Fruit fly (Drosophila melanogaster) whole organism, embryonic: ENCODE data around the gene CG10337.
A peak's percentile ranks its signal among the peaks of the same experiment; 100 is the strongest.

Source experiments
- CG10565 ChIP-seq: fragments of 200-800 bp; sonication (Bioruptor generic); optimal IDR thresholded peaks from 3 replicates; lab custom pipeline; 2016; ENCODE audit warnings: missing biosample characterization, mild to moderate bottlenecking, missing genetic modification characterization
- CG10979 ChIP-seq: fragments of 200-800 bp; sonication (Bioruptor generic); optimal IDR thresholded peaks from 2 replicates; lab custom pipeline; 2018; ENCODE audit warnings: missing biosample characterization, mild to moderate bottlenecking, missing genetic modification characterization, moderate library complexity
- CG12769 ChIP-seq: fragments of 200-800 bp; sonication (Bioruptor generic); optimal IDR thresholded peaks from 2 replicates; lab custom pipeline; 2019; ENCODE audit warnings: missing biosample characterization, mild to moderate bottlenecking, missing genetic modification characterization, moderate library complexity
- CG15514 ChIP-seq: fragments of 200-800 bp; sonication (Bioruptor generic); optimal IDR thresholded peaks from 3 replicates; lab custom pipeline; 2017; ENCODE audit warnings: missing biosample characterization, missing genetic modification characterization, mild to moderate bottlenecking, moderate library complexity, missing genetic modification reagents
- CG31441 ChIP-seq: fragments of 200-800 bp; sonication (Bioruptor generic); IDR thresholded peaks from 2 replicates; pipeline ENCODE4 v1.3.6; 2022; ENCODE audit warnings: missing biosample characterization, missing genetic modification characterization
- CG6689 ChIP-seq: fragments of 200-800 bp; sonication (Bioruptor generic); IDR thresholded peaks from 2 replicates; pipeline ENCODE4 v1.3.6; 2022; ENCODE audit warnings: missing biosample characterization, missing genetic modification characterization
- CG8290 ChIP-seq, 3 experiments: fragments of 200-800 bp; sonication (Bioruptor generic); optimal IDR thresholded peaks; 2 replicates each; lab custom pipeline; 2016 to 2019; ENCODE audit warnings: missing biosample characterization in 3 of 3, missing genetic modification characterization in 3 of 3, mild to moderate bottlenecking in 2 of 3, moderate library complexity in 1 of 3
- CG8359 ChIP-seq: fragments of 200-800 bp; sonication (Bioruptor generic); optimal IDR thresholded peaks from 2 replicates; lab custom pipeline; 2017; ENCODE audit warnings: missing biosample characterization, mild to moderate bottlenecking, missing genetic modification characterization, borderline replicate concordance
- CG8478 ChIP-seq: fragments of >200 bp; optimal IDR thresholded peaks from 2 replicates; lab custom pipeline; 2018
- CG9797 ChIP-seq: fragments of 200-800 bp; sonication (Bioruptor generic); optimal IDR thresholded peaks from 3 replicates; lab custom pipeline; 2018; ENCODE audit warnings: missing biosample characterization, mild to moderate bottlenecking, missing genetic modification characterization
- CG9876 ChIP-seq: fragments of 200-800 bp; sonication (Bioruptor generic); optimal IDR thresholded peaks from 2 replicates; lab custom pipeline; 2016; ENCODE audit warnings: missing biosample characterization, missing genetic modification characterization
- Eip74EF ChIP-seq, 2 experiments: fragments of 200-800 bp in 1 of 2; fragments of >200 bp in 1 of 2; sonication (Bioruptor generic) in 1 of 2; optimal IDR thresholded peaks; 2 replicates each; lab custom pipeline; 2017 to 2019; ENCODE audit warnings: missing biosample characterization in 2 of 2, missing genetic modification characterization in 2 of 2, mild to moderate bottlenecking in 1 of 2, moderate library complexity in 1 of 2
- H15 ChIP-seq: fragments of 200-800 bp; sonication (Bioruptor generic); IDR thresholded peaks from 3 replicates; pipeline ENCODE4 v1.3.6; 2022; ENCODE audit warnings: missing biosample characterization, missing genetic modification characterization
- HmgZ ChIP-seq: fragments of 200-800 bp; sonication (Bioruptor generic); optimal IDR thresholded peaks from 2 replicates; lab custom pipeline; 2018; ENCODE audit warnings: missing biosample characterization, mild to moderate bottlenecking, missing genetic modification characterization
- Hr39 ChIP-seq: fragments of >200 bp; optimal IDR thresholded peaks from 2 replicates; lab custom pipeline; 2017
- Jarid2 ChIP-seq: fragments of 200-800 bp; sonication (Bioruptor generic); optimal IDR thresholded peaks from 3 replicates; lab custom pipeline; 2017; ENCODE audit warnings: mild to moderate bottlenecking, missing biosample characterization, missing genetic modification reagents, missing genetic modification characterization
- Lim3 ChIP-seq: fragments of 200-800 bp; sonication (Bioruptor generic); IDR thresholded peaks from 2 replicates; pipeline ENCODE4 v1.3.6; 2022; ENCODE audit warnings: missing biosample characterization, missing genetic modification characterization
- Max ChIP-seq: fragments of 200-800 bp; sonication (Bioruptor generic); optimal IDR thresholded peaks from 2 replicates; lab custom pipeline; 2016; ENCODE audit warnings: missing biosample characterization, mild to moderate bottlenecking, missing genetic modification characterization
- Nf-YA ChIP-seq: fragments of 200-800 bp; sonication (Bioruptor generic); IDR thresholded peaks from 2 replicates; pipeline ENCODE4 v1.3.6; 2022; ENCODE audit warnings: missing biosample characterization, missing genetic modification characterization
- Oli ChIP-seq: fragments of 200-800 bp; sonication (Bioruptor generic); optimal IDR thresholded peaks from 2 replicates; lab custom pipeline; 2018; ENCODE audit warnings: missing biosample characterization, mild to moderate bottlenecking, missing genetic modification characterization, moderate library complexity
- PHDP ChIP-seq: fragments of 200-800 bp; sonication (Bioruptor generic); optimal IDR thresholded peaks from 3 replicates; lab custom pipeline; 2018; ENCODE audit warnings: missing biosample characterization, mild to moderate bottlenecking, missing genetic modification characterization, moderate library complexity
- Scr ChIP-seq: fragments of 200-800 bp; sonication (Bioruptor generic); IDR thresholded peaks from 2 replicates; pipeline ENCODE4 v1.3.6; 2022; ENCODE audit warnings: missing biosample characterization, missing genetic modification characterization; ENCODE audit not compliant: partially characterized antibody
- Sry-β ChIP-seq: fragments of 200-800 bp; sonication (Bioruptor generic); optimal IDR thresholded peaks from 2 replicates; lab custom pipeline; 2018; ENCODE audit warnings: missing biosample characterization, mild to moderate bottlenecking, missing genetic modification characterization, moderate library complexity
- amos ChIP-seq: fragments of 200-800 bp; sonication (Bioruptor generic); IDR thresholded peaks from 2 replicates; pipeline ENCODE4 v1.3.6; 2022; ENCODE audit warnings: missing biosample characterization, missing genetic modification characterization; ENCODE audit not compliant: partially characterized antibody
- aop ChIP-seq: fragments of 200-800 bp; sonication (Bioruptor generic); IDR thresholded peaks from 2 replicates; pipeline ENCODE4 v1.3.6; 2022; ENCODE audit warnings: missing biosample characterization, missing genetic modification characterization
- ara ChIP-seq: fragments of 200-800 bp; sonication (Bioruptor generic); IDR thresholded peaks from 2 replicates; pipeline ENCODE4 v1.3.6; 2022; ENCODE audit warnings: missing biosample characterization, missing genetic modification characterization
- ase ChIP-seq: fragments of 200-800 bp; sonication (Bioruptor generic); IDR thresholded peaks from 3 replicates; pipeline ENCODE4 v1.3.6; 2022; ENCODE audit warnings: missing biosample characterization, missing genetic modification characterization
- bab2 ChIP-seq: fragments of 200-800 bp; sonication (Bioruptor generic); optimal IDR thresholded peaks from 2 replicates; lab custom pipeline; 2016; ENCODE audit warnings: missing biosample characterization, missing genetic modification characterization
- bbx ChIP-seq: fragments of 200-800 bp; sonication (Bioruptor generic); IDR thresholded peaks from 2 replicates; pipeline ENCODE4 v1.3.6; 2022; ENCODE audit warnings: missing biosample characterization, missing genetic modification characterization; ENCODE audit not compliant: partially characterized antibody
- dati ChIP-seq: fragments of 200-800 bp; sonication (Bioruptor generic); IDR thresholded peaks from 2 replicates; pipeline ENCODE4 v1.3.6; 2022; ENCODE audit warnings: missing biosample characterization, missing genetic modification characterization
- fd3F ChIP-seq: fragments of 200-800 bp; sonication (Bioruptor generic); optimal IDR thresholded peaks from 2 replicates; lab custom pipeline; 2018; ENCODE audit warnings: missing biosample characterization, mild to moderate bottlenecking, missing genetic modification characterization, moderate library complexity
- ftz-f1 ChIP-seq: fragments of 200-800 bp; sonication (Bioruptor generic); optimal IDR thresholded peaks from 2 replicates; lab custom pipeline; 2016; ENCODE audit warnings: missing biosample characterization, missing genetic modification characterization
- lbe ChIP-seq: fragments of 200-800 bp; sonication (Bioruptor generic); optimal IDR thresholded peaks from 2 replicates; lab custom pipeline; 2016; ENCODE audit warnings: missing biosample characterization, mild to moderate bottlenecking, missing genetic modification characterization
- lilli ChIP-seq: fragments of 200-800 bp; sonication (Bioruptor generic); optimal IDR thresholded peaks from 3 replicates; lab custom pipeline; 2016; ENCODE audit warnings: missing biosample characterization, missing genetic modification characterization
- mirr ChIP-seq: fragments of 200-800 bp; sonication (Bioruptor generic); optimal IDR thresholded peaks from 3 replicates; lab custom pipeline; 2018; ENCODE audit warnings: missing biosample characterization, mild to moderate bottlenecking, missing genetic modification characterization
- mld ChIP-seq: fragments of 200-800 bp; sonication (Bioruptor generic); IDR thresholded peaks from 3 replicates; pipeline ENCODE4 v1.3.6; 2022; ENCODE audit warnings: missing biosample characterization, missing genetic modification characterization; ENCODE audit not compliant: partially characterized antibody
- nau ChIP-seq: fragments of 200-800 bp; sonication (Bioruptor generic); optimal IDR thresholded peaks from 3 replicates; lab custom pipeline; 2017; ENCODE audit warnings: missing biosample characterization, mild to moderate bottlenecking, missing genetic modification characterization, missing genetic modification reagents
- nom ChIP-seq: fragments of 200-800 bp; sonication (Bioruptor generic); optimal IDR thresholded peaks from 2 replicates; lab custom pipeline; 2017; ENCODE audit warnings: missing biosample characterization, missing genetic modification characterization, mild to moderate bottlenecking, moderate library complexity, missing genetic modification reagents
- org-1 ChIP-seq: fragments of 200-800 bp; sonication (Bioruptor generic); optimal IDR thresholded peaks from 2 replicates; lab custom pipeline; 2017; ENCODE audit warnings: missing biosample characterization, missing genetic modification characterization
- pfk ChIP-seq: fragments of 200-800 bp; sonication (Bioruptor generic); optimal IDR thresholded peaks from 2 replicates; lab custom pipeline; 2018; ENCODE audit warnings: missing biosample characterization, mild to moderate bottlenecking, missing genetic modification characterization, moderate library complexity
- phol ChIP-seq: fragments of 200-800 bp; sonication (Bioruptor generic); optimal IDR thresholded peaks from 3 replicates; lab custom pipeline; 2018; ENCODE audit warnings: missing biosample characterization, mild to moderate bottlenecking, missing genetic modification characterization, moderate library complexity
- pita ChIP-seq: fragments of 200-800 bp; sonication (Bioruptor generic); optimal IDR thresholded peaks from 2 replicates; lab custom pipeline; 2017; ENCODE audit warnings: missing biosample characterization, mild to moderate bottlenecking, missing genetic modification characterization
- schlank ChIP-seq: fragments of 200-800 bp; sonication (Bioruptor generic); optimal IDR thresholded peaks from 2 replicates; lab custom pipeline; 2018; ENCODE audit warnings: missing biosample characterization, mild to moderate bottlenecking, missing genetic modification characterization
- scrt ChIP-seq: fragments of 200-800 bp; sonication (Bioruptor generic); optimal IDR thresholded peaks from 2 replicates; lab custom pipeline; 2018; ENCODE audit warnings: missing biosample characterization, mild to moderate bottlenecking, missing genetic modification characterization, moderate library complexity
- sqz ChIP-seq: fragments of 200-800 bp; sonication (Bioruptor generic); optimal IDR thresholded peaks from 3 replicates; lab custom pipeline; 2018; ENCODE audit warnings: missing biosample characterization, mild to moderate bottlenecking, missing genetic modification characterization
- sug ChIP-seq: fragments of 200-800 bp; optimal IDR thresholded peaks from 2 replicates; lab custom pipeline; 2019; ENCODE audit warnings: missing biosample characterization, mild to moderate bottlenecking, missing genetic modification characterization, moderate library complexity
- tgo ChIP-seq: fragments of 200-800 bp; sonication (Bioruptor generic); IDR thresholded peaks from 3 replicates; pipeline ENCODE4 v1.3.6; 2022; ENCODE audit warnings: missing biosample characterization, missing genetic modification characterization
- tx ChIP-seq: fragments of 200-800 bp; sonication (Bioruptor generic); optimal IDR thresholded peaks from 2 replicates; lab custom pipeline; 2016; ENCODE audit warnings: missing biosample characterization, missing genetic modification characterization
- yki ChIP-seq: fragments of >200 bp; optimal IDR thresholded peaks from 3 replicates; lab custom pipeline; 2018
- zen2 ChIP-seq: fragments of 200-800 bp; sonication (Bioruptor generic); IDR thresholded peaks from 3 replicates; pipeline ENCODE4 v1.3.6; 2022; ENCODE audit warnings: missing biosample characterization, missing genetic modification characterization; ENCODE audit not compliant: partially characterized antibody
- zfh2 ChIP-seq: fragments of 200-800 bp; sonication (Bioruptor generic); optimal IDR thresholded peaks from 2 replicates; lab custom pipeline; 2016; ENCODE audit warnings: missing biosample characterization, missing genetic modification characterization

Gene CG10337

dm6 chr2L:19497983-19498382 lies 48.8 kb downstream of the CG10337 start, which contains the start of gene Top3alpha (continued):
- no peak for TF ChIP-seq CG10565 (GFP tag; lab: Kevin White, UChicago)
- TF ChIP-seq lilli = no peak
- TF ChIP-seq Max (GFP tag; lab: Kevin White, UChicago) = no peak
- TF ChIP-seq yki (lab: Kevin White, UChicago) = no peak
- no peak for TF ChIP-seq zfh2 (GFP tag; lab: Kevin White, UChicago)
- peak; percentile 58 for TF ChIP-seq CG15514 (GFP tag; lab: Kevin White, UChicago)
- TF ChIP-seq nau (GFP tag; lab: Kevin White, UChicago) = no peak
- no peak for TF ChIP-seq CG6689 (GFP tag; lab: Robert Waterston, UW)
- peak; percentile 70 for TF ChIP-seq zen2
- no peak for TF ChIP-seq fd3F (GFP tag; lab: Kevin White, UChicago)
- no peak for TF ChIP-seq CG8290 (GFP tag; optimal IDR thresholded peaks at IDR 0.05; lab: Kevin White, UChicago)
- no peak for TF ChIP-seq CG8290 (tag; optimal IDR thresholded peaks at IDR 0.05; lab: Kevin White, UChicago)
- no peak for TF ChIP-seq schlank (tag; lab: Kevin White, UChicago)
- TF ChIP-seq CG9876 (GFP tag; lab: Kevin White, UChicago) = no peak
- no peak for TF ChIP-seq Eip74EF (GFP tag; optimal IDR thresholded peaks at IDR 0.05; lab: Kevin White, UChicago)
- TF ChIP-seq ftz-f1 (GFP tag; lab: Kevin White, UChicago) = no peak
- no peak for TF ChIP-seq tx
- no peak for TF ChIP-seq Lim3
- TF ChIP-seq dati (GFP tag; lab: Robert Waterston, UW) = no peak
- no peak for TF ChIP-seq lbe
- no peak for TF ChIP-seq sug
- no peak for TF ChIP-seq CG10979 (tag; lab: Kevin White, UChicago)
- TF ChIP-seq sqz (GFP tag; lab: Kevin White, UChicago) = no peak
- TF ChIP-seq CG31441 (GFP tag; lab: Robert Waterston, UW) = no peak
- no peak for TF ChIP-seq scrt (GFP tag; lab: Kevin White, UChicago)
- no peak for TF ChIP-seq tgo
- no peak for TF ChIP-seq bab2
- TF ChIP-seq org-1 (GFP tag; lab: Kevin White, UChicago) = no peak
- TF ChIP-seq CG9797 = peak; percentile 79
- TF ChIP-seq Nf-YA = no peak
- TF ChIP-seq ase (GFP tag; lab: Robert Waterston, UW) = no peak
- TF ChIP-seq mirr = no peak
- peak; percentile 67; the same call in 1 of the 2 replicates for TF ChIP-seq amos (GFP tag; lab: Robert Waterston, UW)
- no peak for TF ChIP-seq aop (GFP tag; lab: Robert Waterston, UW)
- no peak for TF ChIP-seq PHDP (tag; lab: Kevin White, UChicago)
- TF ChIP-seq Scr (GFP tag; lab: Robert Waterston, UW) = peak; percentile 59
- no peak for TF ChIP-seq Oli
- no peak for TF ChIP-seq ara
- TF ChIP-seq Hr39 (lab: Kevin White, UChicago) = no peak
- no peak for TF ChIP-seq pfk (GFP tag; lab: Kevin White, UChicago)
- no peak for TF ChIP-seq Sry-β
- no peak for TF ChIP-seq CG8478
- peak; percentile 24 for TF ChIP-seq phol (tag; lab: Kevin White, UChicago)
- TF ChIP-seq pita = no peak
- TF ChIP-seq Jarid2 (GFP tag; lab: Kevin White, UChicago) = no peak
- TF ChIP-seq CG12769 (tag; lab: Kevin White, UChicago) = no peak
- TF ChIP-seq nom (GFP tag; lab: Kevin White, UChicago) = no peak
- TF ChIP-seq CG8359 (GFP tag; lab: Kevin White, UChicago) = no peak
- TF ChIP-seq mld = 0 out of 3 replicates have a peak, but pooled peaks have one; percentile 27
- peak; percentile 78; the same call in 1 of the 2 replicates for TF ChIP-seq bbx (GFP tag; lab: Robert Waterston, UW)
- TF ChIP-seq HmgZ = peak; percentile 49
- TF ChIP-seq H15 (GFP tag; lab: Robert Waterston, UW) = no peak
